Worm (Caenorhabditis elegans) whole organism, L1 larva: ENCODE results near the gene rbd-1.

Source experiments
- C04F5.9 ChIP-seq: sonication (generic microtip); optimal IDR thresholded peaks from 2 replicates; lab custom pipeline; 2016; ENCODE audit warnings: missing genetic modification characterization, missing compliant biosample characterization
- C34B4.2 ChIP-seq: sonication (generic microtip); optimal IDR thresholded peaks from 2 replicates; lab custom pipeline; 2017; ENCODE audit warnings: mild to moderate bottlenecking, missing genetic modification characterization, missing compliant biosample characterization
- aha-1 ChIP-seq: fragments of 150-350 bp; optimal IDR thresholded peaks from 2 replicates; lab custom pipeline; 2014; ENCODE audit warnings: missing biosample characterization, missing genetic modification characterization
- alr-1 ChIP-seq: fragments of 200-800 bp; sonication (Bioruptor generic); optimal IDR thresholded peaks from 2 replicates; lab custom pipeline; 2018; ENCODE audit warnings: borderline replicate concordance, mild to moderate bottlenecking, missing genetic modification characterization, missing compliant biosample characterization
- blmp-1 ChIP-seq: fragments of 150-350 bp; optimal IDR thresholded peaks from 2 replicates; lab custom pipeline; 2014; ENCODE audit warnings: missing biosample characterization, missing genetic modification characterization
- ceh-8 ChIP-seq: fragments of 200-800 bp; sonication (Bioruptor generic); optimal IDR thresholded peaks from 2 replicates; lab custom pipeline; 2018; ENCODE audit warnings: mild to moderate bottlenecking, missing genetic modification characterization, moderate library complexity, missing compliant biosample characterization
- ceh-90 ChIP-seq: sonication (generic microtip); optimal IDR thresholded peaks from 2 replicates; lab custom pipeline; 2016; ENCODE audit warnings: missing genetic modification characterization, missing compliant biosample characterization
- dsc-1 ChIP-seq: sonication (generic microtip); optimal IDR thresholded peaks from 2 replicates; lab custom pipeline; 2016; ENCODE audit warnings: mild to moderate bottlenecking, missing genetic modification characterization, missing compliant biosample characterization
- efl-1 ChIP-seq, 4 experiments: fragments of 150-350 bp; optimal IDR thresholded peaks in 3 of 4; peaks in 1 of 4; 1 replicate in 1 of 4; 2 replicates in 3 of 4; lab custom pipeline; 2014; ENCODE audit warnings: missing biosample characterization in 2 of 4, missing genetic modification characterization in 2 of 4, missing genetic modification reagents in 2 of 4
- egl-27 ChIP-seq, 2 experiments: fragments of 150-350 bp in 1 of 2; sonication (generic microtip); optimal IDR thresholded peaks; 3 replicates each; lab custom pipeline; 2017 to 2018; ENCODE audit warnings: missing biosample characterization in 2 of 2, missing genetic modification characterization in 2 of 2, missing genetic modification reagents in 2 of 2
- elt-2 ChIP-seq: sonication (generic microtip); optimal IDR thresholded peaks from 2 replicates; lab custom pipeline; 2016; ENCODE audit warnings: missing genetic modification characterization, mild to moderate bottlenecking, inconsistent platforms, missing compliant biosample characterization, missing genetic modification reagents
- hlh-17 ChIP-seq: fragments of 200-800 bp; sonication (Bioruptor generic); optimal IDR thresholded peaks from 2 replicates; lab custom pipeline; 2018; ENCODE audit warnings: missing genetic modification characterization, mild to moderate bottlenecking, missing compliant biosample characterization, moderate library complexity, borderline replicate concordance
- hlh-4 ChIP-seq: sonication (generic microtip); optimal IDR thresholded peaks from 2 replicates; lab custom pipeline; 2016; ENCODE audit warnings: mild to moderate bottlenecking, missing genetic modification characterization, missing compliant biosample characterization
- lin-13 ChIP-seq: fragments of 150-350 bp; optimal IDR thresholded peaks from 2 replicates; lab custom pipeline; 2014; ENCODE audit warnings: missing biosample characterization, missing genetic modification reagents, missing genetic modification characterization
- lin-14 ChIP-seq: fragments of 200-800 bp; sonication (Bioruptor generic); optimal IDR thresholded peaks from 2 replicates; lab custom pipeline; 2018; ENCODE audit warnings: mild to moderate bottlenecking, missing genetic modification characterization, moderate library complexity, missing compliant biosample characterization
- lin-35 ChIP-seq, 2 experiments: fragments of 150-350 bp; optimal IDR thresholded peaks; 2 replicates each; lab custom pipeline; 2014; ENCODE audit warnings: missing biosample characterization in 2 of 2, missing genetic modification characterization in 2 of 2, missing genetic modification reagents in 2 of 2
- nhr-12 ChIP-seq: sonication (generic microtip); optimal IDR thresholded peaks from 2 replicates; lab custom pipeline; 2017; ENCODE audit warnings: missing biosample characterization, missing genetic modification characterization
- nhr-20 ChIP-seq: sonication (generic microtip); optimal IDR thresholded peaks from 2 replicates; lab custom pipeline; 2016; ENCODE audit warnings: mild to moderate bottlenecking, missing genetic modification characterization, missing compliant biosample characterization
- nhr-28 ChIP-seq: fragments of 150-350 bp; optimal IDR thresholded peaks from 2 replicates; lab custom pipeline; 2014; ENCODE audit warnings: missing biosample characterization, missing genetic modification characterization
- nhr-71 ChIP-seq: sonication (generic microtip); optimal IDR thresholded peaks from 2 replicates; lab custom pipeline; 2016; ENCODE audit warnings: mild to moderate bottlenecking, missing genetic modification characterization, moderate library complexity, missing compliant biosample characterization
- nhr-76 ChIP-seq: sonication (generic microtip); optimal IDR thresholded peaks from 2 replicates; lab custom pipeline; 2017; ENCODE audit warnings: missing biosample characterization, missing genetic modification characterization
- nhr-77 ChIP-seq: fragments of 150-350 bp; optimal IDR thresholded peaks from 2 replicates; lab custom pipeline; 2014; ENCODE audit warnings: missing biosample characterization, missing genetic modification characterization
- nhr-84 ChIP-seq: sonication (generic microtip); optimal IDR thresholded peaks from 2 replicates; lab custom pipeline; 2017; ENCODE audit warnings: missing biosample characterization, missing genetic modification characterization
- nhr-85 ChIP-seq: sonication (generic microtip); peaks from one replicate; lab custom pipeline; 2016; ENCODE audit warnings: missing genetic modification characterization, inconsistent platforms, missing compliant biosample characterization
- nhr-90 ChIP-seq: sonication (generic microtip); optimal IDR thresholded peaks from 2 replicates; lab custom pipeline; 2016; ENCODE audit warnings: mild to moderate bottlenecking, missing genetic modification characterization, missing compliant biosample characterization; ENCODE audit not compliant: poor library complexity
- sup-37 ChIP-seq: fragments of 200-800 bp; sonication (Bioruptor generic); optimal IDR thresholded peaks from 2 replicates; lab custom pipeline; 2018; ENCODE audit warnings: mild to moderate bottlenecking, missing genetic modification characterization, missing compliant biosample characterization
- tlp-1 ChIP-seq: fragments of 150-350 bp; optimal IDR thresholded peaks from 2 replicates; lab custom pipeline; 2014; ENCODE audit warnings: missing biosample characterization, missing genetic modification characterization
- unc-130 ChIP-seq: fragments of 150-350 bp; optimal IDR thresholded peaks from 2 replicates; lab custom pipeline; 2017; ENCODE audit warnings: missing biosample characterization, missing genetic modification characterization, inconsistent platforms
- unc-86 ChIP-seq: sonication (generic microtip); optimal IDR thresholded peaks from 2 replicates; lab custom pipeline; 2016; ENCODE audit warnings: missing genetic modification characterization, missing compliant biosample characterization
- xbp-1 ChIP-seq: sonication (generic microtip); optimal IDR thresholded peaks from 2 replicates; lab custom pipeline; 2016; ENCODE audit warnings: missing genetic modification characterization, missing compliant biosample characterization

rbd-1 gene

DNA sequence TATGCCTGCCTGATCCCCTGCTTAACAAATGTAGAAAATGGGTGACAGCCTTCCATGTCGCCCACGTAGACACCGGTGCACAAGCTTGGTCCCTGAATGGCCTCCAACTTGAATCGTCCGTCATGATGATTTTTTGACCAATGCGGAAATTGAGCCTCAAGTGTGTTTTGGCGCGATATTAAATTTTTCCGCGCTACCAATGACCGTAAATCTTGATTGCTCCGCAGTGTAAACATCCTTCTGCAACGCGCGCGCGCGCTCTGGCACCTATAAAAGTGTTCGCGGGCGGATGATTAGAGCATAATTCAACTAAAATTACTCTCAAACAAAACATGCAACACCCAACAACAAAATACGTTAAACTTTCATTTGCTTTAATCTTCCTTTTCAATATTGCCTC, 5.1 kb upstream of the rbd-1 start, which contains the start of gene idpp-7:
TSS of gene idpp-7 (plus strand) at position 301 of the 400 bp plus-strand sequence.
- TF ChIP-seq nhr-85: peak; percentile 41
- no peak for TF ChIP-seq alr-1 (tag; lab: Kevin White, UChicago)
- no peak for TF ChIP-seq efl-1 (optimal IDR thresholded peaks at IDR 0.05; lab: Kevin White, UChicago)
- TF ChIP-seq efl-1 (GFP tag; optimal IDR thresholded peaks at IDR 0.05 in 1 of 2; lab: Kevin White, UChicago): peak in 1 of 2 experiments; percentile 7

- TF ChIP-seq C34B4.2 (tag; lab: Kevin White, UChicago): no peak
- no peak for TF ChIP-seq ceh-8
- TF ChIP-seq nhr-71 (tag; lab: Kevin White, UChicago): no peak
- no peak for TF ChIP-seq lin-35 (GFP tag; optimal IDR thresholded peaks at IDR 0.05; lab: Kevin White, UChicago)
- TF ChIP-seq nhr-20 (tag; lab: Kevin White, UChicago): no peak
- no peak for TF ChIP-seq nhr-77 (tag; lab: Kevin White, UChicago)
- no peak for TF ChIP-seq C04F5.9 (tag; lab: Kevin White, UChicago)
- TF ChIP-seq hlh-4: no peak
- no peak for TF ChIP-seq alr-1 (tag; lab: Kevin White, UChicago)
- TF ChIP-seq dsc-1 (tag; lab: Kevin White, UChicago): peak; percentile 15
- TF ChIP-seq lin-13 (GFP tag; lab: Kevin White, UChicago): no peak
- TF ChIP-seq blmp-1 (tag; lab: Kevin White, UChicago): peak; percentile 68
- TF ChIP-seq, all 84 proteins: peak for 2
These were observed 3.7 kb upstream of the rbd-1 start, which contains the start of gene T23F6.2 for ce11 chrIV:12721106-12721505. Gene T23F6.2 (plus strand): TSS chrIV:12721356.

ce11 chrIV:12725228-12725627, 442 bp downstream of the rbd-1 start:
- TF ChIP-seq elt-2 (tag; lab: Kevin White, UChicago) (no peak), efl-1 (optimal IDR thresholded peaks at IDR 0.05; lab: Kevin White, UChicago) (no peak), efl-1 (GFP tag; optimal IDR thresholded peaks at IDR 0.05 in 1 of 2; lab: Kevin White, UChicago) (peak in 1 of 2 experiments; percentile 92), lin-14 (GFP tag; lab: Kevin White, UChicago) (no peak)

ce11 chrIV:12725925-12726324, 1.1 kb downstream of the rbd-1 start:
- TF ChIP-seq efl-1 (optimal IDR thresholded peaks at IDR 0.05; lab: Kevin White, UChicago) (no peak), efl-1 (GFP tag; optimal IDR thresholded peaks at IDR 0.05 in 1 of 2; lab: Kevin White, UChicago) (peak in 1 of 2 experiments; percentile 64), ceh-90 (tag; lab: Kevin White, UChicago) (no peak), nhr-85 (peak; percentile 58), unc-86 (tag; lab: Kevin White, UChicago) (no peak), nhr-84 (tag; lab: Kevin White, UChicago) (no peak), dsc-1 (tag; lab: Kevin White, UChicago) (no peak), nhr-71 (tag; lab: Kevin White, UChicago) (no peak), xbp-1 (tag; lab: Kevin White, UChicago) (no peak)

DNA sequence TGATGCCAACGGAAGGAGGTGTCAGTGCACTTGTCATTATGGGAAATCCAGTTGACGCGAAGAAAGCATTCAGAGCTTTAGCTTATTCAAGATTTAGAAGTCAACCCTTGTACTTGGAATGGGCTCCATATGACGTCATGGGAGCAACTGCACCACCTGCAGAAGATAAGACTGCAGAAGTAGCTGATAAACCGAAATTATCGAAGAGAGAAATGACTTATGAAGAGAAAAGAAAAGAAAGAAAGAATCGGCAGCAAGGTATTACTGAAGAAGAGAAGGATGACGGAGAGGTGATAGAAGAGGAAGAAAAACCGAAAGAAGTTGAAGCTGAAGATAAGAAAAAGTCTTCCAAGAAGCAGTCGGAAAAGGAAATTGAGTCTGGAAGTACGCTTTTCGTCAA, 3.4 kb downstream of the rbd-1 start:
- TF ChIP-seq efl-1 (optimal IDR thresholded peaks at IDR 0.05; lab: Kevin White, UChicago): no peak
- peak in 1 of 2 experiments; percentile 68 for TF ChIP-seq efl-1 (GFP tag; optimal IDR thresholded peaks at IDR 0.05 in 1 of 2; lab: Kevin White, UChicago)
- peak; percentile 64 for TF ChIP-seq elt-2 (tag; lab: Kevin White, UChicago)
- no peak for TF ChIP-seq tlp-1

ce11 chrIV:12741438-12741837, 16.7 kb downstream of the rbd-1 start, which contains the start of gene T23F6.5:
Gene T23F6.5 (minus strand): TSS chrIV:12741538.
- TF ChIP-seq aha-1 (tag; lab: Kevin White, UChicago) (no peak), blmp-1 (tag; lab: Kevin White, UChicago) (peak; percentile 77)

DNA sequence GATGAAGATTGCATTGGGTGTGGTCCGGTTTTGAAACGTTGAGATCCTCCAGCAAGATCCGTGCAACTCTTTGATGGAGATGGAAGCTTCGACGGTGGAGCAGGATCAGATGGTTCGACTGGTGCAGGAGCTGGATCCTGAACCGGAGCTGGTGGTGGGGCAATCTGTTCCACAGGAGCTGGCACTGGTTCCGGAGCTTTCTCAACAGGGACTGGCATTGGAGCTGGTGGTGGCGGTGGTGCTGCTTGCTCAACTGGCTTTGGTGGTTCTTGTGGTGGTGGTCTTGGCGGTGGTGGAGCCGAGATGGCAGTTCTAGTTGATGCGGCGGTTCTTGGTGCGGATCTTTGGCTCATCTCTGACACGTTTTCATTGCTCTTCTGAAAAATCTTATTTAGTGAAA, 18.9 kb downstream of the rbd-1 start:
- TF ChIP-seq sup-37 (GFP tag; lab: Kevin White, UChicago) (no peak), unc-86 (tag; lab: Kevin White, UChicago) (no peak), nhr-12 (tag; lab: Kevin White, UChicago) (no peak), nhr-76 (tag; lab: Kevin White, UChicago) (no peak), nhr-28 (no peak), nhr-90 (tag; lab: Kevin White, UChicago) (no peak), unc-130 (tag; lab: Kevin White, UChicago) (no peak), egl-27 (tag; optimal IDR thresholded peaks at IDR 0.05; lab: Kevin White, UChicago) (no peak), hlh-17 (GFP tag; lab: Kevin White, UChicago) (no peak)
